Fruit fly (Drosophila melanogaster) whole organism, embryonic: ENCODE data around the gene Oamb.

Experiments used
- ATbp ChIP-seq: fragments of 200-800 bp; sonication (Bioruptor generic); optimal IDR thresholded peaks from 2 replicates; lab custom pipeline; 2017; ENCODE audit warnings: missing biosample characterization, mild to moderate bottlenecking, missing genetic modification characterization, missing genetic modification reagents
- CG10543 ChIP-seq: fragments of 200-800 bp; sonication (Bioruptor generic); optimal IDR thresholded peaks from 3 replicates; lab custom pipeline; 2017; ENCODE audit warnings: missing biosample characterization, mild to moderate bottlenecking, missing genetic modification characterization, moderate library complexity
- CG11247 ChIP-seq: fragments of 200-800 bp; sonication (Bioruptor generic); IDR thresholded peaks from 2 replicates; pipeline ENCODE4 v1.3.6; 2022; ENCODE audit warnings: missing biosample characterization, missing genetic modification characterization
- CG1529 ChIP-seq: fragments of 200-800 bp; sonication (Bioruptor generic); optimal IDR thresholded peaks from 3 replicates; lab custom pipeline; 2018; ENCODE audit warnings: missing biosample characterization, missing genetic modification characterization
- CG1603 ChIP-seq: fragments of 200-800 bp; sonication (Bioruptor generic); optimal IDR thresholded peaks from 2 replicates; lab custom pipeline; 2019; ENCODE audit warnings: missing biosample characterization, mild to moderate bottlenecking, missing genetic modification characterization, moderate library complexity
- CG17328 ChIP-seq: fragments of 200-800 bp; sonication (Bioruptor generic); IDR thresholded peaks from 2 replicates; pipeline ENCODE4 v1.3.6; 2022; ENCODE audit warnings: missing biosample characterization, missing genetic modification characterization
- CG17612 ChIP-seq: fragments of 200-800 bp; sonication (Bioruptor generic); IDR thresholded peaks from 2 replicates; pipeline ENCODE4 v1.3.6; 2022; ENCODE audit warnings: missing biosample characterization, missing genetic modification characterization
- CG17829 ChIP-seq: fragments of 200-800 bp; optimal IDR thresholded peaks from 2 replicates; lab custom pipeline; 2019; ENCODE audit warnings: missing biosample characterization, mild to moderate bottlenecking, missing genetic modification characterization, moderate library complexity
- CG18764 ChIP-seq: fragments of 200-800 bp; sonication (Bioruptor generic); optimal IDR thresholded peaks from 3 replicates; lab custom pipeline; 2016; ENCODE audit warnings: missing biosample characterization, missing genetic modification characterization
- CG2120 ChIP-seq: fragments of 200-800 bp; sonication (Bioruptor generic); optimal IDR thresholded peaks from 3 replicates; lab custom pipeline; 2016; ENCODE audit warnings: missing biosample characterization, missing genetic modification characterization
- CG2712 ChIP-seq: fragments of 200-800 bp; optimal IDR thresholded peaks from 3 replicates; lab custom pipeline; 2019; ENCODE audit warnings: missing biosample characterization, mild to moderate bottlenecking, missing genetic modification characterization, moderate library complexity
- CG31365 ChIP-seq: fragments of 200-800 bp; sonication (Bioruptor generic); optimal IDR thresholded peaks from 2 replicates; lab custom pipeline; 2018; ENCODE audit warnings: missing biosample characterization, mild to moderate bottlenecking, missing genetic modification characterization
- CG6175 ChIP-seq: fragments of 200-800 bp; sonication (Bioruptor generic); IDR thresholded peaks from 3 replicates; pipeline ENCODE4 v1.3.6; 2022; ENCODE audit warnings: missing biosample characterization, missing genetic modification characterization
- CG6791 ChIP-seq: fragments of 200-800 bp; sonication (Bioruptor generic); IDR thresholded peaks from 3 replicates; pipeline ENCODE4 v1.3.6; 2022; ENCODE audit warnings: missing biosample characterization, missing genetic modification characterization; ENCODE audit not compliant: partially characterized antibody
- CG6854 ChIP-seq: fragments of 200-800 bp; sonication (Bioruptor generic); optimal IDR thresholded peaks from 3 replicates; lab custom pipeline; 2017; ENCODE audit warnings: missing biosample characterization, mild to moderate bottlenecking, missing genetic modification characterization
- CG7745 ChIP-seq: fragments of 200-800 bp; sonication (Bioruptor generic); optimal IDR thresholded peaks from 2 replicates; lab custom pipeline; 2018; ENCODE audit warnings: missing biosample characterization, mild to moderate bottlenecking, missing genetic modification characterization, moderate library complexity
- CG8478 ChIP-seq: fragments of >200 bp; optimal IDR thresholded peaks from 2 replicates; lab custom pipeline; 2018
- ERR ChIP-seq: fragments of 200-800 bp; sonication (Bioruptor generic); optimal IDR thresholded peaks from 2 replicates; lab custom pipeline; 2016; ENCODE audit warnings: missing biosample characterization, missing genetic modification characterization
- HLH4C ChIP-seq: fragments of 200-800 bp; sonication (Bioruptor generic); IDR thresholded peaks from 3 replicates; pipeline ENCODE4 v1.3.6; 2022; ENCODE audit warnings: missing biosample characterization, missing genetic modification characterization; ENCODE audit not compliant: partially characterized antibody
- Kr ChIP-seq: fragments of 200-800 bp; sonication (Bioruptor generic); optimal IDR thresholded peaks from 2 replicates; lab custom pipeline; 2017; ENCODE audit warnings: missing biosample characterization, mild to moderate bottlenecking, missing genetic modification characterization
- Lhr ChIP-seq: fragments of 200-800 bp; sonication (Bioruptor generic); optimal IDR thresholded peaks from 3 replicates; lab custom pipeline; 2017; ENCODE audit warnings: mild to moderate bottlenecking, missing biosample characterization, missing genetic modification reagents, missing genetic modification characterization
- Opbp ChIP-seq: fragments of 200-800 bp; sonication (Bioruptor generic); IDR thresholded peaks from 3 replicates; pipeline ENCODE4 v1.3.6; 2022; ENCODE audit warnings: missing biosample characterization, missing genetic modification characterization; ENCODE audit not compliant: partially characterized antibody
- Ptx1 ChIP-seq: fragments of 200-800 bp; sonication (Bioruptor generic); IDR thresholded peaks from 2 replicates; pipeline ENCODE4 v1.3.6; 2022; ENCODE audit warnings: missing biosample characterization, missing genetic modification characterization
- Rfx ChIP-seq: fragments of 200-800 bp; sonication (Bioruptor generic); IDR thresholded peaks from 2 replicates; pipeline ENCODE4 v1.3.6; 2022; ENCODE audit warnings: missing biosample characterization, missing genetic modification characterization
- Rx ChIP-seq: fragments of 200-800 bp; sonication (Bioruptor generic); IDR thresholded peaks from 2 replicates; pipeline ENCODE4 v1.3.6; 2022; ENCODE audit warnings: missing biosample characterization, missing genetic modification characterization
- Scr ChIP-seq: fragments of 200-800 bp; sonication (Bioruptor generic); IDR thresholded peaks from 2 replicates; pipeline ENCODE4 v1.3.6; 2022; ENCODE audit warnings: missing biosample characterization, missing genetic modification characterization; ENCODE audit not compliant: partially characterized antibody
- Sox100B ChIP-seq: fragments of 200-800 bp; sonication (Bioruptor generic); optimal IDR thresholded peaks from 3 replicates; lab custom pipeline; 2018; ENCODE audit warnings: missing biosample characterization, mild to moderate bottlenecking, missing genetic modification characterization
- Ssrp ChIP-seq: fragments of 200-800 bp; sonication (Bioruptor generic); optimal IDR thresholded peaks from 2 replicates; lab custom pipeline; 2018; ENCODE audit warnings: missing biosample characterization, mild to moderate bottlenecking, missing genetic modification characterization, moderate library complexity
- aop ChIP-seq: fragments of 200-800 bp; sonication (Bioruptor generic); IDR thresholded peaks from 2 replicates; pipeline ENCODE4 v1.3.6; 2022; ENCODE audit warnings: missing biosample characterization, missing genetic modification characterization
- ato ChIP-seq: fragments of 200-800 bp; sonication (Bioruptor generic); IDR thresholded peaks from 2 replicates; pipeline ENCODE4 v1.3.6; 2022; ENCODE audit warnings: missing biosample characterization, missing genetic modification characterization; ENCODE audit not compliant: partially characterized antibody
- ci ChIP-seq: fragments of 200-800 bp; sonication (Bioruptor generic); IDR thresholded peaks from 3 replicates; pipeline ENCODE4 v1.3.6; 2022; ENCODE audit warnings: missing biosample characterization, missing genetic modification characterization
- dpn ChIP-seq, 2 experiments: fragments of 200-800 bp; sonication (Bioruptor generic); optimal IDR thresholded peaks; 3 replicates each; lab custom pipeline; 2016; ENCODE audit warnings: missing biosample characterization in 2 of 2, missing genetic modification characterization in 2 of 2
- en ChIP-seq: fragments of 200-800 bp; sonication (Bioruptor generic); optimal IDR thresholded peaks from 2 replicates; lab custom pipeline; 2016; ENCODE audit warnings: missing biosample characterization, missing genetic modification characterization
- ewg ChIP-seq: fragments of 200-800 bp; sonication (Bioruptor generic); optimal IDR thresholded peaks from 3 replicates; lab custom pipeline; 2017; ENCODE audit warnings: mild to moderate bottlenecking, missing biosample characterization, missing genetic modification reagents, missing genetic modification characterization
- eyg ChIP-seq: fragments of 200-800 bp; sonication (Bioruptor generic); optimal IDR thresholded peaks from 3 replicates; lab custom pipeline; 2016; ENCODE audit warnings: missing biosample characterization, missing genetic modification characterization
- fu2 ChIP-seq: fragments of 200-800 bp; sonication (Bioruptor generic); optimal IDR thresholded peaks from 2 replicates; lab custom pipeline; 2016; ENCODE audit warnings: missing biosample characterization, missing genetic modification characterization
- gro ChIP-seq: fragments of 200-800 bp; sonication (Bioruptor generic); optimal IDR thresholded peaks from 2 replicates; lab custom pipeline; 2016; ENCODE audit warnings: missing biosample characterization, missing genetic modification characterization
- gsb ChIP-seq: fragments of 200-800 bp; sonication (Bioruptor generic); IDR thresholded peaks from 2 replicates; pipeline ENCODE4 v1.3.6; 2022; ENCODE audit warnings: missing biosample characterization, missing genetic modification characterization
- nmo ChIP-seq: fragments of 200-800 bp; sonication (Bioruptor generic); optimal IDR thresholded peaks from 2 replicates; lab custom pipeline; 2018; ENCODE audit warnings: missing biosample characterization, mild to moderate bottlenecking, missing genetic modification characterization, moderate library complexity
- nom ChIP-seq: fragments of 200-800 bp; sonication (Bioruptor generic); optimal IDR thresholded peaks from 2 replicates; lab custom pipeline; 2017; ENCODE audit warnings: missing biosample characterization, missing genetic modification characterization, mild to moderate bottlenecking, moderate library complexity, missing genetic modification reagents
- repo ChIP-seq: fragments of 200-800 bp; sonication (Bioruptor generic); optimal IDR thresholded peaks from 2 replicates; lab custom pipeline; 2016; ENCODE audit warnings: missing biosample characterization, missing genetic modification characterization
- sd ChIP-seq: fragments of 200-800 bp; sonication (Bioruptor generic); optimal IDR thresholded peaks from 3 replicates; lab custom pipeline; 2018; ENCODE audit warnings: missing biosample characterization, mild to moderate bottlenecking, missing genetic modification characterization, moderate library complexity
- tio ChIP-seq: fragments of 200-800 bp; sonication (Bioruptor generic); optimal IDR thresholded peaks from 2 replicates; lab custom pipeline; 2017; ENCODE audit warnings: missing biosample characterization, missing genetic modification characterization, inconsistent platforms
- toy ChIP-seq: fragments of 200-800 bp; sonication (Bioruptor generic); IDR thresholded peaks from 2 replicates; pipeline ENCODE4 v1.3.6; 2022; ENCODE audit warnings: missing biosample characterization, missing genetic modification characterization
- trem ChIP-seq: fragments of 200-800 bp; optimal IDR thresholded peaks from 3 replicates; lab custom pipeline; 2019; ENCODE audit warnings: missing biosample characterization, mild to moderate bottlenecking, missing genetic modification characterization, moderate library complexity
- ttk ChIP-seq: fragments of 200-800 bp; sonication (Bioruptor generic); IDR thresholded peaks from 2 replicates; pipeline ENCODE4 v2.1.2; 2022; ENCODE audit warnings: missing biosample characterization, missing genetic modification characterization
- tup ChIP-seq: fragments of 200-800 bp; sonication (Bioruptor generic); optimal IDR thresholded peaks from 2 replicates; lab custom pipeline; 2016; ENCODE audit warnings: missing biosample characterization, mild to moderate bottlenecking, missing genetic modification characterization, moderate library complexity
- unc-4 ChIP-seq: fragments of 200-800 bp; sonication (Bioruptor generic); IDR thresholded peaks from 2 replicates; pipeline ENCODE4 v1.3.6; 2022; ENCODE audit warnings: missing biosample characterization, missing genetic modification characterization; ENCODE audit not compliant: partially characterized antibody
- unpg ChIP-seq: fragments of 200-800 bp; sonication (Bioruptor generic); optimal IDR thresholded peaks from 3 replicates; lab custom pipeline; 2018; ENCODE audit warnings: missing biosample characterization, mild to moderate bottlenecking, missing genetic modification characterization, moderate library complexity
- wek ChIP-seq: fragments of 200-800 bp; sonication (Bioruptor generic); optimal IDR thresholded peaks from 3 replicates; lab custom pipeline; 2018; ENCODE audit warnings: missing biosample characterization, mild to moderate bottlenecking, missing genetic modification characterization, moderate library complexity

Oamb gene

DNA sequence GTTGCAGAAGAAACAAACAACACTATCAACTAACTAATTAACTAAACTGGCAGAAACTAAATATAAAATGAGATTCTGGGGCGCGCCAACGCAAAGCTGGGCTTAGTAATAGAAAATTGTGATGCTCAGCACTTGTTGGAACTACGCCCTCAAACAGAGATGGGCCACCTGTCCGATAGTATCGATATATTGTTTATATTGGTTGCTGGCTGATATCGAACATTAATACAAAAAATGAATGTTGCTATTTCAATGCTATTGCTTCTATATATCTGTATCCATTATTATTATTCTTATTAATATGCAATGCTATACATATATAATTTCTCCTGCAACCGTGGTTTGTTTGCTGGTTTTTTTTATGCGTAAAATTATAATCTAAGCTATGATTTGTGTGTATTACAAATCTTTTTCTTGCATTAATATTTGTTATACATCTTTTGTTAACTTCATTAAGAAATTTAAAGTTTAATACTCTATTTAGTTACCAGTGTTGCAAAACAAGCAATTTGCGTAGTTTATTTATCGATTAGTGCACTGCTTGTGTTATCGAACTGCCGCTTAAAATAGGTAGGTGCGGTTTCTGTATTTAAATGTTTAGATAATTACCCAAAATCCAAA is 47.9 kb upstream of the Oamb start, which contains the start of gene CG31195 (continued):
- no peak for TF ChIP-seq CG6175
- no peak for TF ChIP-seq gro
- no peak for TF ChIP-seq Rfx
- no peak for TF ChIP-seq dpn (GFP tag; optimal IDR thresholded peaks at IDR 0.05; lab: Kevin White, UChicago)
- peak; percentile 52; the same call in 1 of the 2 replicates for TF ChIP-seq ato (GFP tag; lab: Robert Waterston, UW)
- TF ChIP-seq gsb (GFP tag; lab: Robert Waterston, UW): no peak
- TF ChIP-seq CG2120: no peak
- TF ChIP-seq CG7745 (tag; lab: Kevin White, UChicago): no peak
- no peak for TF ChIP-seq CG11247
- TF ChIP-seq ERR (GFP tag; lab: Kevin White, UChicago): no peak
- peak; percentile 66 for TF ChIP-seq CG6791 (GFP tag; lab: Robert Waterston, UW)
- TF ChIP-seq Ssrp (tag; lab: Kevin White, UChicago): no peak
- TF ChIP-seq nmo (GFP tag; lab: Kevin White, UChicago): peak; percentile 59
- TF ChIP-seq tio (GFP tag; lab: Kevin White, UChicago): no peak
- TF ChIP-seq ewg (GFP tag; lab: Kevin White, UChicago): no peak
- no peak for TF ChIP-seq sd
- TF ChIP-seq CG6854 (GFP tag; lab: Kevin White, UChicago): no peak
- TF ChIP-seq CG31365 (tag; lab: Kevin White, UChicago): peak; percentile 64
- peak; percentile 84 for TF ChIP-seq trem (tag; lab: Kevin White, UChicago)
- TF ChIP-seq unpg (GFP tag; lab: Kevin White, UChicago): no peak
- TF ChIP-seq CG1529 (GFP tag; lab: Kevin White, UChicago): no peak
- TF ChIP-seq CG17612 (GFP tag; lab: Robert Waterston, UW): no peak
- TF ChIP-seq en (GFP tag; lab: Kevin White, UChicago): no peak
- no peak for TF ChIP-seq toy (GFP tag; lab: Robert Waterston, UW)
- peak; percentile 71 for TF ChIP-seq Opbp (GFP tag; lab: Robert Waterston, UW)
- no peak for TF ChIP-seq fu2 (GFP tag; lab: Kevin White, UChicago)
- TF ChIP-seq Rx (GFP tag; lab: Robert Waterston, UW): no peak
- TF ChIP-seq Lhr: peak; percentile 22
- no peak for TF ChIP-seq nom (GFP tag; lab: Kevin White, UChicago)
- TF ChIP-seq tup: no peak
- no peak for TF ChIP-seq CG8478 (lab: Kevin White, UChicago)
- TF ChIP-seq CG1603 (tag; lab: Kevin White, UChicago): no peak
- no peak for TF ChIP-seq CG17829 (tag; lab: Kevin White, UChicago)
- no peak for TF ChIP-seq Ptx1 (GFP tag; lab: Robert Waterston, UW)
- no peak for TF ChIP-seq Sox100B
- TF ChIP-seq wek: no peak
- TF ChIP-seq CG2712 (tag; lab: Kevin White, UChicago): peak; percentile 29
- TF ChIP-seq ATbp (GFP tag; lab: Kevin White, UChicago): no peak
- TF ChIP-seq ci (GFP tag; lab: Robert Waterston, UW): no peak
- no peak for TF ChIP-seq repo
- no peak for TF ChIP-seq CG18764
- TF ChIP-seq aop: no peak
- TF ChIP-seq Kr (GFP tag; lab: Kevin White, UChicago): no peak
- TF ChIP-seq CG17328 (GFP tag; lab: Robert Waterston, UW): no peak
- no peak for TF ChIP-seq eyg
- peak; percentile 88 for TF ChIP-seq Scr
- no peak for TF ChIP-seq ttk
- peak; percentile 75 for TF ChIP-seq HLH4C (GFP tag; lab: Robert Waterston, UW)
- TF ChIP-seq unc-4 (GFP tag; lab: Robert Waterston, UW): peak; percentile 82
- no peak for TF ChIP-seq CG10543 (GFP tag; lab: Kevin White, UChicago)
